Worm (Caenorhabditis elegans): ENCODE results near the gene M142.8.
A peak's percentile ranks its signal among the peaks of the same experiment; 100 is the strongest.

The M142.8 gene

ce11 chrIII:10957710-10958109 is 24.3 kb downstream of the M142.8 start:
- TF ChIP-seq lsl-1 (GFP tag; optimal IDR thresholded peaks at IDR 0.05) (no peak), dpff-1 (tag; optimal IDR thresholded peaks at IDR 0.05) (no peak), fkh-3 (tag; optimal IDR thresholded peaks at IDR 0.05) (no peak), ztf-3 (GFP tag; optimal IDR thresholded peaks at IDR 0.05) (no peak), F33H1.4 (GFP tag; IDR thresholded peaks at IDR 0.05) (no peak)

- TF ChIP-seq atf-7 (tag; optimal IDR thresholded peaks at IDR 0.05), result no peak
- TF ChIP-seq ztf-22 (GFP tag; optimal IDR thresholded peaks at IDR 0.05), result no peak
- TF ChIP-seq ztf-26 (tag; optimal IDR thresholded peaks at IDR 0.05), result no peak
- TF ChIP-seq dox-1 (GFP tag; IDR thresholded peaks at IDR 0.05), result 0 out of 2 replicates have a peak, but pooled peaks have one; percentile 25
- peak; percentile 35 for TF ChIP-seq F33H1.4 (GFP tag; IDR thresholded peaks at IDR 0.05)
- no peak for TF ChIP-seq repo-1 (tag; optimal IDR thresholded peaks at IDR 0.05)
- TF ChIP-seq rcor-1 (GFP tag; IDR thresholded peaks at IDR 0.05), result no peak
- no peak for TF ChIP-seq dpff-1 (tag; optimal IDR thresholded peaks at IDR 0.05)
- TF ChIP-seq unc-62 (GFP tag; optimal IDR thresholded peaks at IDR 0.05), result no peak
- TF ChIP-seq tbp1 (GFP tag; optimal IDR thresholded peaks at IDR 0.05), result peak; percentile 70
- TF ChIP-seq ceh-100 (GFP tag; IDR thresholded peaks at IDR 0.05), result no peak
- TF ChIP-seq fkh-3 (tag; optimal IDR thresholded peaks at IDR 0.05), result no peak
- TF ChIP-seq zim-3 (tag; optimal IDR thresholded peaks at IDR 0.05), result no peak
- TF ChIP-seq lsl-1 (GFP tag; optimal IDR thresholded peaks at IDR 0.05), result no peak
- no peak for TF ChIP-seq B0336.3 (GFP tag; IDR thresholded peaks at IDR 0.05)
- no peak for TF ChIP-seq F39B2.1 (GFP tag; IDR thresholded peaks at IDR 0.05)
- TF ChIP-seq let-526 (GFP tag; IDR thresholded peaks at IDR 0.05), result no peak
- TF ChIP-seq D2030.7 (GFP tag; IDR thresholded peaks at IDR 0.05), result 0 out of 2 replicates have a peak, but pooled peaks have one; percentile 25
- TF ChIP-seq B0261.1 (tag; optimal IDR thresholded peaks at IDR 0.05), result no peak
- TF ChIP-seq pbrm-1 (GFP tag; IDR thresholded peaks at IDR 0.05), result 0 out of 2 replicates have a peak, but pooled peaks have one; percentile 31
- TF ChIP-seq sea-2 (GFP tag; IDR thresholded peaks at IDR 0.05), result 0 out of 2 replicates have a peak, but pooled peaks have one; percentile 16
- TF ChIP-seq rpc-1 (optimal IDR thresholded peaks at IDR 0.05), result no peak
- TF ChIP-seq rpc-1 (tag; optimal IDR thresholded peaks at IDR 0.05), result peak; percentile 51
- TF ChIP-seq him-1 (tag; optimal IDR thresholded peaks at IDR 0.05), result no peak
- TF ChIP-seq egrh-3 (GFP tag; IDR thresholded peaks at IDR 0.05), result no peak
- no peak for TF ChIP-seq nfya-2 (GFP tag; IDR thresholded peaks at IDR 0.05)
Observed at ce11 chrIII:10960387-10960786, 27.0 kb downstream of the M142.8 start.

DNA sequence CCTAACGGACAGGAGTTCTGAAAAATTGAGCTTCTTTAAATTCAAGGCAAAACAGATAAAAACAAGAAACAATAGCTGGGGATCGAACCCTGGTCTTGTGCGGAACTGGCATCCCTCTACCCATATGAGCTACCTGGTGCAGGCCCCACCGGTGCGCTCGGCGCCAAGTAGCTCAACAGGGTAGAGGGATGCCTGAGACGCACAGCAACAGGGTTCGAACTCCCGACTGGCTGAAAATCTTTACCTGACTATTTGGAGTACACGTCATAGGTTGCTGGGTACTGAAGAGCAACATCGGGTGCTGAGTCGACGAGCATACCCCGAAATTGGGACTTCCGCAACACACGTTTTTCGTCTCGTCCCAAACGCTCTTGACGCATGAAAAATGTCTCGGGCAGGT is 29.5 kb downstream of the M142.8 start:
- TF ChIP-seq tbp1 (GFP tag; optimal IDR thresholded peaks at IDR 0.05), result peak; percentile 50
- TF ChIP-seq F57C9.4 (tag; optimal IDR thresholded peaks at IDR 0.05), result no peak
- peak; percentile 63; the same call in 1 of the 2 replicates for TF ChIP-seq lin-26 (GFP tag; IDR thresholded peaks at IDR 0.05)
- TF ChIP-seq nfyb-1 (GFP tag; IDR thresholded peaks at IDR 0.05), result 0 out of 2 replicates have a peak, but pooled peaks have one; percentile 32
- TF ChIP-seq ccch-3 (GFP tag; optimal IDR thresholded peaks at IDR 0.05), result no peak
- TF ChIP-seq zfh-2 (GFP tag; conservative IDR thresholded peaks at IDR 0.05), result 0 out of 2 replicates have a peak, but pooled peaks have one; percentile 54
- no peak for TF ChIP-seq lir-1 (GFP tag; conservative IDR thresholded peaks at IDR 0.05)
- TF ChIP-seq rpc-1 (optimal IDR thresholded peaks at IDR 0.05), result no peak
- TF ChIP-seq rpc-1 (tag; optimal IDR thresholded peaks at IDR 0.05), result peak; percentile 31
- TF ChIP-seq hrde-1 (tag; optimal IDR thresholded peaks at IDR 0.05; ENCODE audit: borderline replicate concordance), result no peak
- TF ChIP-seq nfya-1 (tag; optimal IDR thresholded peaks at IDR 0.05; ENCODE audit: borderline replicate concordance, insufficient read depth), result no peak

DNA sequence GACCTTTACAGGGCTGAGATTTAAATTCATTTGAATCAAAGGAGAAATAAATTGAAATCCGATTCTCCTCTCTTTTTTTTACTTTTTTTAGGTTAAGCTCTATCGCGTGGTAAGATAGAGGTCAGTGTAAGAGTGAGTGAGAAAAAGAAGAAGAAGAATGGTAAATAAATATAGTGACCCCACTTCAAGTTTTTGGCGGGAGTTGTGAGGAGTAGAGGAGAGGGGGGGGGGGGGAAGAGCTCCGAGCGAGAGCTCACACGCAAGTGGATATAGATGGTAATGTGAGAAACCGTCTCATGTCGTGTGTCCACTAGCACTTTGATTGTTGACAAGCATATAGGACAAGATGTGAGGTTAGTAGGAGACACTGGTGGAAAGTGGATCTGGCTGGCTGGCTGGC is 33.6 kb downstream of the M142.8 start, which contains the start of gene W05B2.2:
Gene W05B2.2 (minus strand): TSS at position 101 of the 400 bp plus-strand sequence.
- TF ChIP-seq dpl-1 (GFP tag; optimal IDR thresholded peaks at IDR 0.05) (no peak), F55B11.4 (tag; optimal IDR thresholded peaks at IDR 0.05; ENCODE audit: borderline replicate concordance, insufficient read depth) (no peak), lin-40 (tag; optimal IDR thresholded peaks at IDR 0.05) (no peak), C06A6.2 (GFP tag; conservative IDR thresholded peaks at IDR 0.05) (no peak), ztf-6 (GFP tag; IDR thresholded peaks at IDR 0.05) (no peak), ekl-4 (GFP tag; IDR thresholded peaks at IDR 0.05) (no peak), hlh-26 (GFP tag; conservative IDR thresholded peaks at IDR 0.05) (no peak), Y56A3A.18 (GFP tag; IDR thresholded peaks at IDR 0.05) (no peak), ama-1 (optimal IDR thresholded peaks at IDR 0.05) (no peak), ama-1 (GFP tag; optimal IDR thresholded peaks at IDR 0.05) (no peak), F10E7.11 (tag; optimal IDR thresholded peaks at IDR 0.05) (no peak), nhr-90 (tag; optimal IDR thresholded peaks at IDR 0.05) (no peak)

Measured in whole organism, young adult.